Fruit fly (Drosophila melanogaster) whole organism, embryonic: ENCODE measurements around the gene CG13390.

ENCODE experiments used
- CoRest ChIP-seq: fragments of 200-800 bp; sonication (Bioruptor generic); optimal IDR thresholded peaks from 3 replicates; lab custom pipeline; 2018; ENCODE audit warnings: missing biosample characterization, mild to moderate bottlenecking, missing genetic modification characterization, moderate library complexity
- Sin3A ChIP-seq: fragments of >200 bp; optimal IDR thresholded peaks from 2 replicates; lab custom pipeline; 2018
- zf30C ChIP-seq: fragments of 200-800 bp; sonication (Bioruptor generic); optimal IDR thresholded peaks from 3 replicates; lab custom pipeline; 2018; ENCODE audit warnings: missing biosample characterization, mild to moderate bottlenecking, missing genetic modification characterization

DNA sequence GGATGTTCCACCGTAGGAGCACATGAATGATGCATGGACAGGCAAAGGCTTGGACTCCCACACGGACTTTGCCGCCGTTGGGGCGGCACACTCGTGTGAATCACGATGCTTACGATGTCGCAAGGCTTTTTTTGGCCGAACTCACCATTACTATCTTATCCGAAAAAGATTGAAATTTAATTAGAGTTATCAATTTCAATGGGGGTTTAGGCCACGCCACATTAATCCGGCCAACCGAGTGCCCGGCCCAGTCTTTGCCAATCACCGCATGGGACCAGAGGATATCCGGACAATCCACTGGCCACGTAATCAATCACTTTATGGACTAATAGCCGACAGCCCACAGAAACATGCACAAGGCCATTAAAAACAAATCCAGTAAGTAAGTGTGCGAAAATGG lies 4.3 kb downstream of the CG13390 start:
- TF ChIP-seq zf30C: no peak
- TF ChIP-seq Sin3A: no peak
- TF ChIP-seq CoRest (tag; lab: Kevin White, UChicago): no peak
